Fruit fly (Drosophila melanogaster) whole organism, embryonic: Measurements from ENCODE around the gene IscU.

Experiments
- ATbp ChIP-seq: fragments of 200-800 bp; sonication (Bioruptor generic); optimal IDR thresholded peaks from 2 replicates; lab custom pipeline; 2017; ENCODE audit warnings: missing biosample characterization, mild to moderate bottlenecking, missing genetic modification characterization, missing genetic modification reagents
- Ada2b ChIP-seq: fragments of 200-800 bp; sonication (Bioruptor generic); IDR thresholded peaks from 2 replicates; pipeline ENCODE4 v1.3.6; 2022; ENCODE audit warnings: missing biosample characterization, missing genetic modification characterization
- Bgb ChIP-seq: fragments of 200-800 bp; sonication (Bioruptor generic); IDR thresholded peaks from 2 replicates; pipeline ENCODE4 v1.3.6; 2022; ENCODE audit warnings: missing biosample characterization, missing genetic modification characterization; ENCODE audit not compliant: partially characterized antibody
- CG11398 ChIP-seq: fragments of 200-800 bp; sonication (Bioruptor generic); optimal IDR thresholded peaks from 2 replicates; lab custom pipeline; 2016; ENCODE audit warnings: missing biosample characterization, missing genetic modification characterization
- CG12391 ChIP-seq: fragments of 200-800 bp; sonication (Bioruptor generic); optimal IDR thresholded peaks from 3 replicates; lab custom pipeline; 2018; ENCODE audit warnings: missing biosample characterization, mild to moderate bottlenecking, missing genetic modification characterization, moderate library complexity
- CG13296 ChIP-seq: fragments of 200-800 bp; sonication (Bioruptor generic); optimal IDR thresholded peaks from 3 replicates; lab custom pipeline; 2018; ENCODE audit warnings: missing biosample characterization, mild to moderate bottlenecking, missing genetic modification characterization
- CG13894 ChIP-seq: fragments of 200-800 bp; sonication (Bioruptor generic); optimal IDR thresholded peaks from 3 replicates; lab custom pipeline; 2018; ENCODE audit warnings: missing biosample characterization, mild to moderate bottlenecking, missing genetic modification characterization, moderate library complexity
- CG14014 ChIP-seq: fragments of 200-800 bp; sonication (Bioruptor generic); IDR thresholded peaks from 2 replicates; pipeline ENCODE4 v1.3.6; 2022; ENCODE audit warnings: missing biosample characterization, missing genetic modification characterization
- CG14860 ChIP-seq: fragments of 200-800 bp; sonication (Bioruptor generic); IDR thresholded peaks from 3 replicates; pipeline ENCODE4 v1.3.6; 2022; ENCODE audit warnings: missing biosample characterization, missing genetic modification characterization; ENCODE audit not compliant: partially characterized antibody
- CG15479 ChIP-seq: fragments of 200-800 bp; sonication (Bioruptor generic); optimal IDR thresholded peaks from 3 replicates; lab custom pipeline; 2019; ENCODE audit warnings: missing biosample characterization, mild to moderate bottlenecking, missing genetic modification characterization, moderate library complexity
- CG30431 ChIP-seq: fragments of 200-800 bp; sonication (Bioruptor generic); optimal IDR thresholded peaks from 2 replicates; lab custom pipeline; 2017; ENCODE audit warnings: missing biosample characterization, missing genetic modification characterization
- CG34224 ChIP-seq: fragments of 200-800 bp; sonication (Bioruptor generic); IDR thresholded peaks from 3 replicates; pipeline ENCODE4 v1.3.6; 2022; ENCODE audit warnings: missing biosample characterization, missing genetic modification characterization; ENCODE audit not compliant: partially characterized antibody
- CG6175 ChIP-seq: fragments of 200-800 bp; sonication (Bioruptor generic); IDR thresholded peaks from 3 replicates; pipeline ENCODE4 v1.3.6; 2022; ENCODE audit warnings: missing biosample characterization, missing genetic modification characterization
- CG6689 ChIP-seq: fragments of 200-800 bp; sonication (Bioruptor generic); IDR thresholded peaks from 2 replicates; pipeline ENCODE4 v1.3.6; 2022; ENCODE audit warnings: missing biosample characterization, missing genetic modification characterization
- CG6765 ChIP-seq: fragments of 200-800 bp; sonication (Bioruptor generic); optimal IDR thresholded peaks from 3 replicates; lab custom pipeline; 2017; ENCODE audit warnings: missing biosample characterization, mild to moderate bottlenecking, missing genetic modification characterization
- CG6791 ChIP-seq: fragments of 200-800 bp; sonication (Bioruptor generic); IDR thresholded peaks from 3 replicates; pipeline ENCODE4 v1.3.6; 2022; ENCODE audit warnings: missing biosample characterization, missing genetic modification characterization; ENCODE audit not compliant: partially characterized antibody
- CG7963 ChIP-seq: fragments of 200-800 bp; sonication (Bioruptor generic); IDR thresholded peaks from 3 replicates; pipeline ENCODE4 v1.3.6; 2022; ENCODE audit warnings: missing biosample characterization, missing genetic modification characterization; ENCODE audit not compliant: partially characterized antibody
- CG8290 ChIP-seq, 3 experiments: fragments of 200-800 bp; sonication (Bioruptor generic); optimal IDR thresholded peaks; 2 replicates each; lab custom pipeline; 2016 to 2019; ENCODE audit warnings: missing biosample characterization in 3 of 3, missing genetic modification characterization in 3 of 3, mild to moderate bottlenecking in 2 of 3, moderate library complexity in 1 of 3
- D19A ChIP-seq: fragments of 200-800 bp; optimal IDR thresholded peaks from 3 replicates; lab custom pipeline; 2019; ENCODE audit warnings: missing biosample characterization, mild to moderate bottlenecking, missing genetic modification characterization, moderate library complexity
- Deaf1 ChIP-seq: fragments of 200-800 bp; optimal IDR thresholded peaks from 3 replicates; lab custom pipeline; 2019; ENCODE audit warnings: missing biosample characterization, mild to moderate bottlenecking, missing genetic modification characterization, moderate library complexity
- Dll ChIP-seq: fragments of 200-800 bp; sonication (Bioruptor generic); IDR thresholded peaks from 4 replicates; pipeline ENCODE4 v1.3.6; 2022; ENCODE audit warnings: missing biosample characterization, missing genetic modification characterization; ENCODE audit not compliant: partially characterized antibody
- Opbp ChIP-seq: fragments of 200-800 bp; sonication (Bioruptor generic); IDR thresholded peaks from 3 replicates; pipeline ENCODE4 v1.3.6; 2022; ENCODE audit warnings: missing biosample characterization, missing genetic modification characterization; ENCODE audit not compliant: partially characterized antibody
- Pdp1 ChIP-seq, 2 experiments: fragments of 200-800 bp; sonication (Bioruptor generic); optimal IDR thresholded peaks; 3 replicates each; lab custom pipeline; 2016; ENCODE audit warnings: missing biosample characterization in 2 of 2, missing genetic modification characterization in 2 of 2, mild to moderate bottlenecking in 1 of 2, moderate library complexity in 1 of 2
- Scr ChIP-seq: fragments of 200-800 bp; sonication (Bioruptor generic); IDR thresholded peaks from 2 replicates; pipeline ENCODE4 v1.3.6; 2022; ENCODE audit warnings: missing biosample characterization, missing genetic modification characterization; ENCODE audit not compliant: partially characterized antibody
- Ssrp ChIP-seq: fragments of 200-800 bp; sonication (Bioruptor generic); optimal IDR thresholded peaks from 2 replicates; lab custom pipeline; 2018; ENCODE audit warnings: missing biosample characterization, mild to moderate bottlenecking, missing genetic modification characterization, moderate library complexity
- Stat92E ChIP-seq, 3 experiments: fragments of >200 bp in 2 of 3; fragments of 200-800 bp in 1 of 3; sonication (Bioruptor generic) in 1 of 3; optimal IDR thresholded peaks; 2 replicates each; lab custom pipeline; 2017 to 2019; ENCODE audit warnings: missing biosample characterization in 3 of 3, missing genetic modification characterization in 3 of 3, mild to moderate bottlenecking in 1 of 3, moderate library complexity in 1 of 3
- Vsx1 ChIP-seq: fragments of 200-800 bp; sonication (Bioruptor generic); optimal IDR thresholded peaks from 2 replicates; lab custom pipeline; 2017; ENCODE audit warnings: missing biosample characterization, mild to moderate bottlenecking, missing genetic modification characterization, missing genetic modification reagents
- ato ChIP-seq: fragments of 200-800 bp; sonication (Bioruptor generic); IDR thresholded peaks from 2 replicates; pipeline ENCODE4 v1.3.6; 2022; ENCODE audit warnings: missing biosample characterization, missing genetic modification characterization; ENCODE audit not compliant: partially characterized antibody
- bsh ChIP-seq, 2 experiments: fragments of 200-800 bp; sonication (Bioruptor generic); optimal IDR thresholded peaks; 2 replicates each; lab custom pipeline; 2017 to 2018; ENCODE audit warnings: mild to moderate bottlenecking in 2 of 2, missing biosample characterization in 2 of 2, missing genetic modification characterization in 2 of 2, moderate library complexity in 1 of 2
- ci ChIP-seq: fragments of 200-800 bp; sonication (Bioruptor generic); IDR thresholded peaks from 3 replicates; pipeline ENCODE4 v1.3.6; 2022; ENCODE audit warnings: missing biosample characterization, missing genetic modification characterization
- croc ChIP-seq: fragments of 200-800 bp; sonication (Bioruptor generic); conservative IDR thresholded peaks from 3 replicates; pipeline ENCODE4 v1.3.6; 2022; ENCODE audit warnings: missing biosample characterization, missing genetic modification characterization
- eve ChIP-seq, 2 experiments: fragments of >200 bp; optimal IDR thresholded peaks; 2 replicates each; lab custom pipeline; 2017; ENCODE audit warnings: missing biosample characterization in 2 of 2, missing genetic modification characterization in 2 of 2
- gsb-n ChIP-seq: fragments of 200-800 bp; sonication (Bioruptor generic); optimal IDR thresholded peaks from 3 replicates; lab custom pipeline; 2018; ENCODE audit warnings: missing biosample characterization, mild to moderate bottlenecking, missing genetic modification characterization
- hb ChIP-seq: fragments of 200-800 bp; sonication (Bioruptor generic); IDR thresholded peaks from 3 replicates; pipeline ENCODE4 v1.3.6; 2022; ENCODE audit warnings: missing biosample characterization, missing genetic modification characterization; ENCODE audit not compliant: partially characterized antibody
- hbn ChIP-seq: fragments of 200-800 bp; sonication (Bioruptor generic); IDR thresholded peaks from 2 replicates; pipeline ENCODE4 v1.3.6; 2022; ENCODE audit warnings: missing biosample characterization, missing genetic modification characterization; ENCODE audit not compliant: partially characterized antibody
- knrl ChIP-seq: fragments of 200-800 bp; sonication (Bioruptor generic); IDR thresholded peaks from 3 replicates; pipeline ENCODE4 v1.3.6; 2022; ENCODE audit warnings: missing biosample characterization, missing genetic modification characterization; ENCODE audit not compliant: partially characterized antibody
- mld ChIP-seq: fragments of 200-800 bp; sonication (Bioruptor generic); IDR thresholded peaks from 3 replicates; pipeline ENCODE4 v1.3.6; 2022; ENCODE audit warnings: missing biosample characterization, missing genetic modification characterization; ENCODE audit not compliant: partially characterized antibody
- nerfin-2 ChIP-seq: fragments of 200-800 bp; sonication (Bioruptor generic); IDR thresholded peaks from 2 replicates; pipeline ENCODE4 v1.3.6; 2022; ENCODE audit warnings: missing biosample characterization, missing genetic modification characterization; ENCODE audit not compliant: partially characterized antibody
- nmo ChIP-seq: fragments of 200-800 bp; sonication (Bioruptor generic); optimal IDR thresholded peaks from 2 replicates; lab custom pipeline; 2018; ENCODE audit warnings: missing biosample characterization, mild to moderate bottlenecking, missing genetic modification characterization, moderate library complexity
- sd ChIP-seq: fragments of 200-800 bp; sonication (Bioruptor generic); optimal IDR thresholded peaks from 3 replicates; lab custom pipeline; 2018; ENCODE audit warnings: missing biosample characterization, mild to moderate bottlenecking, missing genetic modification characterization, moderate library complexity
- sens ChIP-seq: fragments of 200-800 bp; sonication (Bioruptor generic); peaks from one replicate; lab custom pipeline; 2016; ENCODE audit warnings: missing biosample characterization, missing genetic modification characterization
- sna ChIP-seq: fragments of 200-800 bp; sonication (Bioruptor generic); IDR thresholded peaks from 2 replicates; pipeline ENCODE4 v1.3.6; 2022; ENCODE audit warnings: missing biosample characterization, missing genetic modification characterization; ENCODE audit not compliant: partially characterized antibody
- stwl ChIP-seq: fragments of 200-800 bp; sonication (Bioruptor generic); optimal IDR thresholded peaks from 3 replicates; lab custom pipeline; 2018; ENCODE audit warnings: missing biosample characterization, mild to moderate bottlenecking, missing genetic modification characterization, moderate library complexity
- ttk ChIP-seq: fragments of 200-800 bp; sonication (Bioruptor generic); IDR thresholded peaks from 2 replicates; pipeline ENCODE4 v2.1.2; 2022; ENCODE audit warnings: missing biosample characterization, missing genetic modification characterization

The IscU gene

dm6 chr3R:8863094-8863865, 39.3 kb upstream of the IscU start (continued):
- TF ChIP-seq sd (tag; lab: Kevin White, UChicago) (no peak), CG12391 (tag; lab: Kevin White, UChicago) (peak; percentile 40), D19A (tag; lab: Kevin White, UChicago) (peak; percentile 78), CG14014 (GFP tag; lab: Robert Waterston, UW) (no peak), CG8290 (GFP tag; optimal IDR thresholded peaks at IDR 0.05; lab: Kevin White, UChicago) (peak; percentile 23), CG8290 (tag; optimal IDR thresholded peaks at IDR 0.05; lab: Kevin White, UChicago) (no peak), Opbp (GFP tag; lab: Robert Waterston, UW) (0 out of 3 replicates have a peak, but pooled peaks have one; percentile 14), ci (peak; percentile 48; the same call in 2 of the 3 replicates), stwl (tag; lab: Kevin White, UChicago) (peak; percentile 18), ATbp (GFP tag; lab: Kevin White, UChicago) (no peak), gsb-n (tag; lab: Kevin White, UChicago) (peak; percentile 8), Pdp1 (GFP tag; optimal IDR thresholded peaks at IDR 0.05; lab: Kevin White, UChicago) (no peak), CG11398 (GFP tag; lab: Kevin White, UChicago) (no peak), CG30431 (GFP tag; lab: Kevin White, UChicago) (no peak), Ada2b (no peak), Ssrp (tag; lab: Kevin White, UChicago) (no peak), CG15479 (GFP tag; lab: Kevin White, UChicago) (no peak), Vsx1 (peak; percentile 1), CG6791 (GFP tag; lab: Robert Waterston, UW) (peak; percentile 67; the same call in 2 of the 3 replicates), ato (GFP tag; lab: Robert Waterston, UW) (0 out of 2 replicates have a peak, but pooled peaks have one; percentile 7), sens (GFP tag; lab: Kevin White, UChicago) (peak; percentile 31)

- no peak for TF ChIP-seq nmo (GFP tag; lab: Kevin White, UChicago)
- no peak for TF ChIP-seq croc
- peak; percentile 85 for TF ChIP-seq CG14860 (GFP tag; lab: Robert Waterston, UW)
- peak; percentile 48; the same call in 1 of the 2 replicates for TF ChIP-seq hbn (GFP tag; lab: Robert Waterston, UW)
- TF ChIP-seq ttk: peak; percentile 64
- TF ChIP-seq CG6765 (GFP tag; lab: Kevin White, UChicago): no peak
- peak; percentile 91 for TF ChIP-seq nerfin-2 (GFP tag; lab: Robert Waterston, UW)
- TF ChIP-seq Deaf1 (tag; lab: Kevin White, UChicago): peak; percentile 60
- peak; percentile 74 for TF ChIP-seq Scr (GFP tag; lab: Robert Waterston, UW)
- TF ChIP-seq CG13894 (tag; lab: Kevin White, UChicago): peak; percentile 53
- TF ChIP-seq CG13296 (GFP tag; lab: Kevin White, UChicago): peak; percentile 45
- peak in 1 of 2 experiments; percentile 18 for TF ChIP-seq bsh (GFP tag; optimal IDR thresholded peaks at IDR 0.05; lab: Kevin White, UChicago)
- peak; percentile 82 for TF ChIP-seq Bgb (GFP tag; lab: Robert Waterston, UW)
- TF ChIP-seq knrl (GFP tag; lab: Robert Waterston, UW): peak; percentile 68; the same call in 2 of the 3 replicates
- no peak for TF ChIP-seq CG6689
- TF ChIP-seq sna: peak; percentile 36; the same call in 1 of the 2 replicates
- TF ChIP-seq CG6175 (GFP tag; lab: Robert Waterston, UW): no peak
- peak; percentile 84 for TF ChIP-seq mld (GFP tag; lab: Robert Waterston, UW)
- peak in 1 of 3 experiments; percentile 69 for TF ChIP-seq Stat92E (GFP tag; optimal IDR thresholded peaks at IDR 0.05; lab: Kevin White, UChicago)
- TF ChIP-seq CG34224 (GFP tag; lab: Robert Waterston, UW): peak; percentile 60; the same call in 1 of the 3 replicates
- peak; percentile 78; the same call in 2 of the 3 replicates for TF ChIP-seq CG7963
- TF ChIP-seq eve (GFP tag; optimal IDR thresholded peaks at IDR 0.05; lab: Kevin White, UChicago): peak in 1 of 2 experiments; percentile 33
- TF ChIP-seq hb: peak; percentile 80; the same call in 1 of the 3 replicates
- TF ChIP-seq Dll: peak; percentile 54; the same call in 2 of the 4 replicates
Measured at dm6 chr3R:8862662-8863082, 38.7 kb upstream of the IscU start.
